Worm (Caenorhabditis elegans) whole organism, midembryonic: ENCODE results near the gene C05E11.2.

ENCODE experiments used
- T22C8.4 ChIP-seq: fragments of 200-800 bp; sonication (Bioruptor generic); IDR thresholded peaks from 2 replicates; pipeline ENCODE4 v1.3.6; 2022; ENCODE audit warnings: missing genetic modification characterization, missing compliant biosample characterization
- cog-1 ChIP-seq: sonication (generic microtip); optimal IDR thresholded peaks from 2 replicates; lab custom pipeline; 2016; ENCODE audit warnings: missing genetic modification characterization, missing compliant biosample characterization
- flt-1 ChIP-seq: fragments of 200-800 bp; sonication (Bioruptor generic); IDR thresholded peaks from 2 replicates; pipeline ENCODE4 v1.3.6; 2022; ENCODE audit warnings: missing genetic modification characterization, missing compliant biosample characterization
- klf-2 ChIP-seq: fragments of 200-800 bp; sonication (Bioruptor generic); conservative IDR thresholded peaks from 2 replicates; pipeline ENCODE4 v1.3.6; 2022; ENCODE audit warnings: missing genetic modification reagents, missing genetic modification characterization, missing compliant biosample characterization
- med-1 ChIP-seq: sonication (generic microtip); optimal IDR thresholded peaks from 2 replicates; lab custom pipeline; 2017; ENCODE audit warnings: missing genetic modification characterization, mild to moderate bottlenecking, missing compliant biosample characterization, antibody characterized with exemption, missing genetic modification reagents; ENCODE audit not compliant: insufficient read depth
- ref-1 ChIP-seq: fragments of 200-800 bp; sonication (Bioruptor generic); conservative IDR thresholded peaks from 2 replicates; pipeline ENCODE4 v1.3.6; 2022; ENCODE audit warnings: missing genetic modification reagents, missing genetic modification characterization, missing compliant biosample characterization
- tab-1 ChIP-seq: fragments of 200-800 bp; sonication (Bioruptor generic); IDR thresholded peaks from 2 replicates; pipeline ENCODE4 v1.3.6; 2022; ENCODE audit warnings: missing genetic modification characterization, missing compliant biosample characterization
- ztf-23 ChIP-seq: fragments of 200-800 bp; sonication (Bioruptor generic); IDR thresholded peaks from 2 replicates; pipeline ENCODE4 v1.3.6; 2022; ENCODE audit warnings: missing genetic modification reagents, missing genetic modification characterization, missing compliant biosample characterization
- ztf-29 ChIP-seq: fragments of 200-800 bp; sonication (Bioruptor generic); IDR thresholded peaks from 2 replicates; pipeline ENCODE4 v1.3.6; 2022; ENCODE audit warnings: missing genetic modification reagents, missing genetic modification characterization, missing compliant biosample characterization

C05E11.2 gene

ce11 chrX:4586617-4587016, at the start of gene C05E11.2:
Gene C05E11.2 (plus strand): TSS chrX:4586917.
- TF ChIP-seq flt-1 (no peak), T22C8.4 (GFP tag; lab: Robert Waterston, UW) (no peak), klf-2 (GFP tag; lab: Robert Waterston, UW) (no peak), ztf-23 (GFP tag; lab: Robert Waterston, UW) (no peak), med-1 (no peak)

ce11 chrX:4544543-4544942, 42.2 kb upstream of the C05E11.2 start, which contains the start of gene C07A12.2:
Gene C07A12.2 (plus strand): TSS chrX:4544843.
- no peak for TF ChIP-seq ref-1
- TF ChIP-seq flt-1 = no peak
- TF ChIP-seq ztf-29 (GFP tag; lab: Robert Waterston, UW) = no peak
- TF ChIP-seq med-1 = no peak

DNA sequence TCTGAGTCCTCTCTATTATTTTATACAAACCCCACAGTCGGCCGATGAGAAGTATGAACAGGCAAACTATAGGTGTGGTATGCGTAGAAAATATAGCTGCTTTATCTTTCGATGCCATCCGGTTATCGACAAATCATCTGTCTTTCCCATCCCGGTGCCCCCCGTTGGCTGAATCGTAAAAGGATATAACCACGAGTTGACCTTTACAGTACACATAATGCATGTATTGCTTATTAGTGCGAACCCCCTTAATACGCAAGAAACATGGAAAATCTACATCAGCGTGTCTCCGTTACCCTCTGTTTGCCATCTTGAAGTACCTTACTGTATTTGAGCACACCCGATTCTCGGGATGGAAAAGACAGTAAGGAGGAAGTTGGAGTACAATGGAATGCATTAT, 37.8 kb upstream of the C05E11.2 start:
- TF ChIP-seq ref-1 = no peak
- no peak for TF ChIP-seq klf-2 (GFP tag; lab: Robert Waterston, UW)
- TF ChIP-seq flt-1 = no peak
- TF ChIP-seq ztf-23 (GFP tag; lab: Robert Waterston, UW) = no peak
- no peak for TF ChIP-seq cog-1
- TF ChIP-seq ztf-29 (GFP tag; lab: Robert Waterston, UW) = no peak
- no peak for TF ChIP-seq T22C8.4 (GFP tag; lab: Robert Waterston, UW)
- no peak for TF ChIP-seq tab-1 (GFP tag; lab: Robert Waterston, UW)

ce11 chrX:4549853-4550596, 36.7 kb upstream of the C05E11.2 start, which contains the start of gene C07A12.18:
Gene C07A12.18 (minus strand): TSS chrX:4549903.
- no peak for TF ChIP-seq flt-1
- no peak for TF ChIP-seq med-1
- TF ChIP-seq ref-1 = no peak

DNA sequence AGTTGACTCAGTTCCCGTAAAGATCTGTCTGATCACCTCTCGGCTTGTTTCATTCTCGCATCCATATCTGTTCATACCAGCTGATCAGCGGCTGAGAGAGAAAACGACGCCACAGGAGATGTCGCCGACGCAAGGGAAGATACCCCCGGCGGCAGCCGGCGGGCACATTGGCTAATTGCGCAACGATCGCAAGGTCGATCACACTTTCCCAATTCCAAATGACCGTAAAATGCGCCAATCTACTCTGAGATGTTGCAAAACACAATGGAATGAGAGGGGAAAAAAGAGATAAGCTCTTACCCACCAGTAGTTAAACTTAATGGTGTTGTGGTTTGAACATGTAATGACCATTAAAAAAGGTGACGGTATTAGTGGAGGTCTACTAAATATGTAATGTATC, 35.7 kb upstream of the C05E11.2 start:
- no peak for TF ChIP-seq ref-1
- no peak for TF ChIP-seq tab-1 (GFP tag; lab: Robert Waterston, UW)
- TF ChIP-seq ztf-23 (GFP tag; lab: Robert Waterston, UW) = no peak
- no peak for TF ChIP-seq ztf-29 (GFP tag; lab: Robert Waterston, UW)
- no peak for TF ChIP-seq flt-1
- no peak for TF ChIP-seq med-1
- no peak for TF ChIP-seq klf-2 (GFP tag; lab: Robert Waterston, UW)
- no peak for TF ChIP-seq cog-1
- no peak for TF ChIP-seq T22C8.4 (GFP tag; lab: Robert Waterston, UW)

DNA sequence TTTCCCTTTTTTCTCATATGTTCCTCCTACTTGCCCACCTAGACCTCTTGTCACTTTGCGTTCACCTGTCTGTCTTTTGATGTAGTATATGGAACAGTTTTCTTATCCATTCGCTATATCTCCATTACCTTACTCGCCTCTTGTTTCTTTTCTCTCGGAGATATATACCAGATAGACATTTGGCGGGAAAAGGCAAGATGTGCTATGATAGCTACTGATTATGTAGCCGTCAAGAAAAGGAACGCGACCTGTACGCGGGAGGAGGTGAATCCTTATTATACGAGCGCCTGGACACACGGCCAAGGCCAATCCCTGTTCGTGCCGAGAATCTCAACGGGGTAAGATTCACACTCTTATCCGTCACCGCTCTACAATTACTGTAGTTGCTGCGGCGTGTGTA, 33.7 kb upstream of the C05E11.2 start:
- no peak for TF ChIP-seq med-1
- TF ChIP-seq tab-1 (GFP tag; lab: Robert Waterston, UW) = no peak
- no peak for TF ChIP-seq ztf-29 (GFP tag; lab: Robert Waterston, UW)
- no peak for TF ChIP-seq flt-1
- TF ChIP-seq klf-2 (GFP tag; lab: Robert Waterston, UW) = no peak
- no peak for TF ChIP-seq ztf-23 (GFP tag; lab: Robert Waterston, UW)
- TF ChIP-seq T22C8.4 (GFP tag; lab: Robert Waterston, UW) = no peak
- TF ChIP-seq ref-1 = no peak
- no peak for TF ChIP-seq cog-1

DNA sequence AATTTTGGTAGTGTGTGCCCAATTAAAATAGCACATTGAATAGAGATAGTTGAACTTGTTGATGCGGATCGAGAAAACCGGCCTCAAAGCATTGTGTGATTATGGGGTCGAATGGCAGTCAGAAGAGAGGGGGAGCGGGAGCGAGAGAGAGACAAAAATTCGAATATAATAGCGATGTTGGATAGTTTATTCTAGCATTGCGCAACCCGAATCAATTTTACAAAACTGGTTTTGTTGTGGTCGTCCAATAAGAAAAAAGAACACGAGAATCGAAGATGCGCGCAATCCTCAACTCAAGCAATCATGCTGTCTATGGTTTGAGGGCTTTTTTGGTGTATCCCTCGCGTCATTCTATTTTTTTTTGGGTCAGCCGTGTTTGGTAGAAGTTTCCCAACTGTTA, 33.2 kb upstream of the C05E11.2 start:
- TF ChIP-seq cog-1 = no peak
- no peak for TF ChIP-seq flt-1
- TF ChIP-seq ref-1 = no peak
- TF ChIP-seq tab-1 (GFP tag; lab: Robert Waterston, UW) = no peak
- TF ChIP-seq ztf-23 (GFP tag; lab: Robert Waterston, UW) = no peak
- TF ChIP-seq klf-2 (GFP tag; lab: Robert Waterston, UW) = no peak
- no peak for TF ChIP-seq med-1
- TF ChIP-seq T22C8.4 (GFP tag; lab: Robert Waterston, UW) = no peak
- TF ChIP-seq ztf-29 (GFP tag; lab: Robert Waterston, UW) = no peak

DNA sequence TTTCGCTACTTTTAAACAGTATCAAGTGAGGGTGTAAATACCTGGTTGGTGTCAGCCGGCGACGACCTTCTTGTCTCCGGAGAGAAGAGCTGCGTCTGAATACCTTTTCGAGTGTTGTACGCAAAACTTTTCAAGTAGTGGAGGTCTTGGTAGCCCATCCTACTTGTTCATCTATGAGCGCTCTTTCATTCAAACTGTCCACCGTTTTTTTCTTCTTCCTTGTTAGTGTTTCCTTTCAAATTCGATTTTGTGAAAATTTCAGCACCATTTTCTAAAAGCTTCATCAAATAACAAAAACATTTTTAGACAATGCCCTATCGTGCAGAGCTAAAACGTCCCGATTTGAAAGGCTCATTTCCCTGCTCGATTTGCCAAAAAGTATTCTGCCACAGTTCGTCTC, 32.3 kb upstream of the C05E11.2 start, which contains the start of gene ham-2:
TSS of gene ham-2 (plus strand) at position 301 of the 400 bp plus-strand sequence.
- TF ChIP-seq T22C8.4 (GFP tag; lab: Robert Waterston, UW) (no peak), klf-2 (GFP tag; lab: Robert Waterston, UW) (no peak), ztf-23 (GFP tag; lab: Robert Waterston, UW) (no peak), cog-1 (no peak), ztf-29 (GFP tag; lab: Robert Waterston, UW) (no peak), tab-1 (GFP tag; lab: Robert Waterston, UW) (no peak), flt-1 (no peak), med-1 (no peak), ref-1 (no peak)

DNA sequence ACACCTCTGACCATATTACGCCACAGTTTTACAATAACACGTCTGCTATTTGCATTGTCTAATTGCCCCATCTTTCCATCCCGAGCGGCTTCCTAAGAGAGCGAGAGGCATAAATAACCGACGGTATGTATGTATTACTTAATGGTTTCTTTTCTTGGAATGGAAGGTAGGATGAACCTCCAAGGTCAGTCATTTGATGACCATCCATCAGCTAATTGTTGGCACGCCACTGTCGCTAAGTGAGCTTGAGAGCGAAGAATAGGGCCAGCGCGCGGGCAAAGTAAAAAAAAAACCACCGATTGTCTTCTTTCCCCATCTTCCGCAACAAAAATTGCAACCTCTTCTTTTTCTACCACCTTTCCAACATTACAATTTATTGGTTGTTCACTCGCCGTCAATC, 30.7 kb upstream of the C05E11.2 start:
- TF ChIP-seq ztf-23 (GFP tag; lab: Robert Waterston, UW) (no peak), ref-1 (no peak), klf-2 (GFP tag; lab: Robert Waterston, UW) (no peak), tab-1 (GFP tag; lab: Robert Waterston, UW) (no peak), med-1 (no peak), T22C8.4 (GFP tag; lab: Robert Waterston, UW) (no peak), cog-1 (no peak), ztf-29 (GFP tag; lab: Robert Waterston, UW) (no peak), flt-1 (no peak)

- TF ChIP-seq klf-2 (GFP tag; lab: Robert Waterston, UW) = no peak
- TF ChIP-seq ref-1 = no peak
- no peak for TF ChIP-seq flt-1
- TF ChIP-seq med-1 = no peak
- no peak for TF ChIP-seq tab-1 (GFP tag; lab: Robert Waterston, UW)
- no peak for TF ChIP-seq ztf-23 (GFP tag; lab: Robert Waterston, UW)
- TF ChIP-seq T22C8.4 (GFP tag; lab: Robert Waterston, UW) = no peak
- TF ChIP-seq cog-1 = no peak
- TF ChIP-seq ztf-29 (GFP tag; lab: Robert Waterston, UW) = no peak
Measured at ce11 chrX:4561863-4562262, 24.9 kb upstream of the C05E11.2 start, which contains the start of gene C05E11.6. Gene C05E11.6 (plus strand): TSS chrX:4562163.
